Worm (Caenorhabditis elegans): ENCODE results near the gene C50B6.7.

Gene C50B6.7

ce11 chrV:13313045-13313623, 11.6 kb downstream of the C50B6.7 start, which contains the start of gene C50B6.3 (continued):
- TF ChIP-seq F55B11.4 (tag; optimal IDR thresholded peaks at IDR 0.05; ENCODE audit: borderline replicate concordance, insufficient read depth) = no peak
- TF ChIP-seq xnd-1 (tag; optimal IDR thresholded peaks at IDR 0.05) = no peak
- TF ChIP-seq him-1 (tag; optimal IDR thresholded peaks at IDR 0.05) = no peak
- TF ChIP-seq B0261.1 (tag; optimal IDR thresholded peaks at IDR 0.05) = no peak
- peak; percentile 27; the same call in 1 of the 2 replicates for TF ChIP-seq madf-8 (GFP tag; conservative IDR thresholded peaks at IDR 0.05)
- no peak for TF ChIP-seq die-1 (tag; optimal IDR thresholded peaks at IDR 0.05)
- TF ChIP-seq bed-1 (GFP tag; IDR thresholded peaks at IDR 0.05) = no peak

ce11 chrV:13312210-13312676, 12.5 kb downstream of the C50B6.7 start, which contains the start of gene nasp-2:
TSS of gene nasp-2 (minus strand) at chrV:13312260.
- TF ChIP-seq ets-4 (GFP tag; optimal IDR thresholded peaks at IDR 0.05) = no peak
- no peak for TF ChIP-seq F37B4.10 (GFP tag; IDR thresholded peaks at IDR 0.05)
- TF ChIP-seq lin-40 (tag; optimal IDR thresholded peaks at IDR 0.05) = no peak
- no peak for TF ChIP-seq hlh-12 (tag; optimal IDR thresholded peaks at IDR 0.05)
- TF ChIP-seq lsy-27 (tag; optimal IDR thresholded peaks at IDR 0.05; ENCODE audit: borderline replicate concordance, insufficient read depth) = no peak
- TF ChIP-seq ccch-3 (GFP tag; optimal IDR thresholded peaks at IDR 0.05) = no peak
- TF ChIP-seq lsl-1 (GFP tag; optimal IDR thresholded peaks at IDR 0.05) = peak; percentile 97
- no peak for TF ChIP-seq rpc-1 (optimal IDR thresholded peaks at IDR 0.05)
- peak; percentile 14 for TF ChIP-seq rpc-1 (tag; optimal IDR thresholded peaks at IDR 0.05)
- TF ChIP-seq ekl-4 (GFP tag; IDR thresholded peaks at IDR 0.05) = peak; percentile 92
- no peak for TF ChIP-seq atf-7 (tag; optimal IDR thresholded peaks at IDR 0.05)
- TF ChIP-seq dox-1 (GFP tag; IDR thresholded peaks at IDR 0.05) = peak; percentile 97
- TF ChIP-seq akir-1 (GFP tag; optimal IDR thresholded peaks at IDR 0.05) = no peak
- no peak for TF ChIP-seq aptf-3 (GFP tag; IDR thresholded peaks at IDR 0.05)
- TF ChIP-seq madf-10 (tag; optimal IDR thresholded peaks at IDR 0.05) = no peak
- TF ChIP-seq efl-1 (GFP tag; optimal IDR thresholded peaks at IDR 0.05) = peak; percentile 100
- TF ChIP-seq nfyb-1 (GFP tag; IDR thresholded peaks at IDR 0.05) = peak; percentile 81
- TF ChIP-seq ztf-6 (GFP tag; IDR thresholded peaks at IDR 0.05) = no peak
- no peak for TF ChIP-seq bed-1 (GFP tag; IDR thresholded peaks at IDR 0.05)
- TF ChIP-seq ceh-100 (GFP tag; IDR thresholded peaks at IDR 0.05) = peak; percentile 73
- peak; percentile 96 for TF ChIP-seq F49E8.2 (tag; optimal IDR thresholded peaks at IDR 0.05; ENCODE audit: insufficient read depth)
- no peak for TF ChIP-seq chd-7 (tag; optimal IDR thresholded peaks at IDR 0.05)
- peak; percentile 99 for TF ChIP-seq xnd-1 (tag; optimal IDR thresholded peaks at IDR 0.05)
- no peak for TF ChIP-seq tbx-9 (tag; optimal IDR thresholded peaks at IDR 0.05; ENCODE audit: borderline replicate concordance)
- TF ChIP-seq F55B11.4 (tag; optimal IDR thresholded peaks at IDR 0.05; ENCODE audit: borderline replicate concordance, insufficient read depth) = no peak
- peak; percentile 90 for TF ChIP-seq unc-130 (GFP tag; optimal IDR thresholded peaks at IDR 0.05)
- TF ChIP-seq sea-2 (GFP tag; IDR thresholded peaks at IDR 0.05) = no peak
- TF ChIP-seq F22D6.2 (tag; optimal IDR thresholded peaks at IDR 0.05) = no peak
- peak; percentile 91 for TF ChIP-seq hsf-1 (GFP tag; IDR thresholded peaks at IDR 0.05)
- TF ChIP-seq lin-26 (GFP tag; IDR thresholded peaks at IDR 0.05) = peak; percentile 77
- peak; percentile 95 for TF ChIP-seq B0019.2 (GFP tag; conservative IDR thresholded peaks at IDR 0.05)
- TF ChIP-seq nhr-120 (GFP tag; IDR thresholded peaks at IDR 0.05) = no peak
- TF ChIP-seq lir-1 (GFP tag; conservative IDR thresholded peaks at IDR 0.05) = peak; percentile 84
- TF ChIP-seq tlf-1 (GFP tag; optimal IDR thresholded peaks at IDR 0.05) = peak; percentile 95
- TF ChIP-seq B0261.1 (tag; optimal IDR thresholded peaks at IDR 0.05) = no peak
- TF ChIP-seq Y53F4B.3 (GFP tag; IDR thresholded peaks at IDR 0.05) = peak; percentile 89
- no peak for TF ChIP-seq ZK185.1 (tag; optimal IDR thresholded peaks at IDR 0.05; ENCODE audit: poor library complexity, severe bottlenecking)
- no peak for TF ChIP-seq T26A5.8 (tag; optimal IDR thresholded peaks at IDR 0.05)
- TF ChIP-seq him-1 (tag; optimal IDR thresholded peaks at IDR 0.05) = peak; percentile 50
- no peak for TF ChIP-seq F57C9.4 (tag; optimal IDR thresholded peaks at IDR 0.05)
- TF ChIP-seq hmg-20 (GFP tag; IDR thresholded peaks at IDR 0.05) = peak; percentile 64
- TF ChIP-seq let-526 (GFP tag; IDR thresholded peaks at IDR 0.05) = peak; percentile 76; the same call in 1 of the 2 replicates
- TF ChIP-seq C17E4.6 (GFP tag; IDR thresholded peaks at IDR 0.05) = peak; percentile 88
- no peak for TF ChIP-seq nfya-1 (tag; optimal IDR thresholded peaks at IDR 0.05; ENCODE audit: borderline replicate concordance, insufficient read depth)

Data from whole organism, young adult.